Fruit fly (Drosophila melanogaster): ENCODE measurements around the gene CG14154.

- no peak for TF ChIP-seq h (GFP tag; optimal IDR thresholded peaks at IDR 0.05)
- no peak for TF ChIP-seq woc (GFP tag; optimal IDR thresholded peaks at IDR 0.05)
- no peak for TF ChIP-seq pan (optimal IDR thresholded peaks at IDR 0.05)
- TF ChIP-seq br (GFP tag; optimal IDR thresholded peaks at IDR 0.05), result no peak
- no peak for TF ChIP-seq ey (GFP tag; optimal IDR thresholded peaks at IDR 0.05)
Measured at dm6 chr3L:10659993-10660743, 18.5 kb downstream of the CG14154 start.
